Fruit fly (Drosophila melanogaster) Kc167 (cell line): ENCODE results near the gene mRRF1.

Source experiments
- Sin3A ChIP-seq: fragments of >200 bp; optimal IDR thresholded peaks from 2 replicates; lab custom pipeline; 2018; ENCODE audit warnings: missing external identifiers
- h ChIP-seq: fragments of >200 bp; optimal IDR thresholded peaks from 3 replicates; lab custom pipeline; 2018; ENCODE audit warnings: missing external identifiers
- insv ChIP-seq: fragments of >200 bp; optimal IDR thresholded peaks from 3 replicates; lab custom pipeline; 2018; ENCODE audit warnings: missing external identifiers
- psq ChIP-seq: fragments of >200 bp; optimal IDR thresholded peaks from 2 replicates; lab custom pipeline; 2017; ENCODE audit warnings: missing external identifiers
- ttk ChIP-seq: sonication (Bioruptor generic); optimal IDR thresholded peaks from 2 replicates; lab custom pipeline; 2017; ENCODE audit warnings: missing external identifiers

DNA sequence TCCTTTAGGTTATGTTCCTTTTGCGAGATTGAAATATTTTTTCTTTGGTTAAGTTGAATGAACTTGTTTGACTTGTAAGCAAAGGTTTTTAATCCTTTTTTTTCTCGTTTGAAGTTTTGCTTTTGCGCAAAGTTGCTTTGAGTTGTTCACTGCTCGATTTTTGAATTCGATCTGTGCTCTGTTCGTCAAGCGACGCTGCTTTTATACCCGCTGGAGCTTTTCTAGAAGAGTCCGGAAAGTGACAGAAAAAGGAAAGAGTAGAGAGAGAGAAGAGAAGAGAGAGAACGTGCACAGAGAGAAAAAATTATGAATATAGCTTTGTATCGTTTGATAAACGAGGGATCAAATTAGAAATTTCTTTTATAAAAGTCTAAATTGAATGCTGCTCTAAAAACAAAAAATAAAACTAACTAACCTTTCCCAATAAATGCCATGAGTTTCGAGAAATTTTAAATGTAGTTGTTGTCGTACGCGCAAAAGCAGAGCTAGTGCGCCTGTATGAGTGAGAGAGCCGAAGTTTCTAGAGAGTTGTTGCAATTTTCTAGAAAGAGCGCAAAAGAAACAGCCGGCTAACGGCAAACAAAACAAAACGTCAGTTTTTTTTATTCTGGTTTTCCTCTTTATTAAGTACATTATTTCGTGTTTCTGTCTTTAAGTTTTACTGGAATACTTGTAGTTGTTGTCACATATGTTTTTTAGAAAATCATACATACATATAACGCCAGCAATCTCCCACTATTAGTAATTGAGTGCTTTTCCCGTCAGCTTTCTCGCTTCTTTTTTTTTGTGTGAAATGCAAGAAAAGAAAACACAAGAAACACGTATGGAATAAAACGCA is 13.3 kb downstream of the mRRF1 start, which contains the start of gene Hsp26:
- TF ChIP-seq Sin3A: no peak
- TF ChIP-seq h (lab: Kevin White, UChicago): no peak
- no peak for TF ChIP-seq psq (lab: Kevin White, UChicago)
- TF ChIP-seq ttk (lab: Kevin White, UChicago): no peak
- no peak for TF ChIP-seq insv (lab: Kevin White, UChicago)
